Worm (Caenorhabditis elegans) whole organism, late embryonic: ENCODE results near the gene F59D12.3.

Source experiments
- C08G9.2 ChIP-seq: sonication (generic microtip); optimal IDR thresholded peaks from 2 replicates; lab custom pipeline; 2016; ENCODE audit warnings: mild to moderate bottlenecking, missing genetic modification characterization, moderate library complexity, missing compliant biosample characterization
- F13H6.1 ChIP-seq: sonication (generic microtip); optimal IDR thresholded peaks from 2 replicates; lab custom pipeline; 2016; ENCODE audit warnings: missing genetic modification characterization, missing compliant biosample characterization
- K02D7.2 ChIP-seq: sonication (generic microtip); optimal IDR thresholded peaks from 2 replicates; lab custom pipeline; 2017; ENCODE audit warnings: mild to moderate bottlenecking, missing genetic modification characterization, missing compliant biosample characterization
- K09A11.1 ChIP-seq: sonication (generic microtip); optimal IDR thresholded peaks from 2 replicates; lab custom pipeline; 2017; ENCODE audit warnings: antibody characterized with exemption, mild to moderate bottlenecking, missing genetic modification characterization, missing compliant biosample characterization; ENCODE audit not compliant: insufficient read depth
- Y22D7AL.16 ChIP-seq: sonication (generic microtip); optimal IDR thresholded peaks from 2 replicates; lab custom pipeline; 2016; ENCODE audit warnings: missing genetic modification characterization, missing compliant biosample characterization
- ahr-1 ChIP-seq: sonication (generic microtip); optimal IDR thresholded peaks from 2 replicates; lab custom pipeline; 2016; ENCODE audit warnings: missing genetic modification characterization, missing compliant biosample characterization
- ceh-14 ChIP-seq: sonication (generic microtip); optimal IDR thresholded peaks from 2 replicates; lab custom pipeline; 2016; ENCODE audit warnings: missing genotype, missing genetic modification characterization, missing compliant biosample characterization
- ceh-18 ChIP-seq: sonication (generic microtip); optimal IDR thresholded peaks from 2 replicates; lab custom pipeline; 2016; ENCODE audit warnings: missing genetic modification characterization, missing compliant biosample characterization
- ceh-19 ChIP-seq: fragments of 200-800 bp; sonication (Bioruptor generic); optimal IDR thresholded peaks from 2 replicates; lab custom pipeline; 2018; ENCODE audit warnings: mild to moderate bottlenecking, missing genetic modification characterization, missing compliant biosample characterization
- ceh-2 ChIP-seq: sonication (generic microtip); optimal IDR thresholded peaks from 2 replicates; lab custom pipeline; 2016; ENCODE audit warnings: missing genotype, missing genetic modification characterization, missing compliant biosample characterization
- ceh-22 ChIP-seq: sonication (generic microtip); optimal IDR thresholded peaks from 2 replicates; lab custom pipeline; 2017; ENCODE audit warnings: missing biosample characterization, missing genetic modification characterization
- ceh-24 ChIP-seq: sonication (generic microtip); optimal IDR thresholded peaks from 2 replicates; lab custom pipeline; 2016; ENCODE audit warnings: mild to moderate bottlenecking, missing genetic modification characterization, missing compliant biosample characterization
- ceh-34 ChIP-seq: sonication (generic microtip); optimal IDR thresholded peaks from 2 replicates; lab custom pipeline; 2016; ENCODE audit warnings: mild to moderate bottlenecking, missing genetic modification characterization, missing compliant biosample characterization
- ceh-45 ChIP-seq: fragments of 200-800 bp; sonication (Bioruptor generic); IDR thresholded peaks from 2 replicates; pipeline ENCODE4 v1.3.6; 2022; ENCODE audit warnings: missing genetic modification reagents, missing genetic modification characterization, missing compliant biosample characterization
- ceh-48 ChIP-seq: sonication (generic microtip); optimal IDR thresholded peaks from 2 replicates; lab custom pipeline; 2016; ENCODE audit warnings: missing genetic modification characterization, inconsistent platforms, missing compliant biosample characterization
- ceh-9 ChIP-seq: sonication (generic microtip); optimal IDR thresholded peaks from 2 replicates; lab custom pipeline; 2016; ENCODE audit warnings: mild to moderate bottlenecking, missing genetic modification characterization, inconsistent platforms, missing compliant biosample characterization
- dmd-4 ChIP-seq: sonication (generic microtip); optimal IDR thresholded peaks from 2 replicates; lab custom pipeline; 2016; ENCODE audit warnings: borderline replicate concordance, missing genetic modification characterization, missing compliant biosample characterization
- elt-4 ChIP-seq: sonication (generic microtip); optimal IDR thresholded peaks from 2 replicates; lab custom pipeline; 2016; ENCODE audit warnings: missing genetic modification characterization, missing compliant biosample characterization
- ets-4 ChIP-seq: sonication (generic microtip); optimal IDR thresholded peaks from 2 replicates; lab custom pipeline; 2016; ENCODE audit warnings: missing genetic modification characterization, missing compliant biosample characterization
- fax-1 ChIP-seq: sonication (generic microtip); optimal IDR thresholded peaks from 2 replicates; lab custom pipeline; 2016; ENCODE audit warnings: missing genotype, missing genetic modification characterization, missing compliant biosample characterization
- hlh-13 ChIP-seq: fragments of 200-800 bp; sonication (Bioruptor generic); optimal IDR thresholded peaks from 2 replicates; lab custom pipeline; 2018; ENCODE audit warnings: mild to moderate bottlenecking, missing genetic modification characterization, missing compliant biosample characterization
- hlh-15 ChIP-seq: sonication (generic microtip); optimal IDR thresholded peaks from 2 replicates; lab custom pipeline; 2016; ENCODE audit warnings: missing genetic modification characterization, missing compliant biosample characterization
- hlh-30 ChIP-seq: sonication (generic microtip); optimal IDR thresholded peaks from 2 replicates; lab custom pipeline; 2017; ENCODE audit warnings: antibody characterized with exemption, missing genetic modification characterization, missing compliant biosample characterization; ENCODE audit not compliant: insufficient read depth
- lim-6 ChIP-seq: sonication (generic microtip); optimal IDR thresholded peaks from 2 replicates; lab custom pipeline; 2016; ENCODE audit warnings: missing genetic modification characterization, missing compliant biosample characterization
- madf-2 ChIP-seq: sonication (generic microtip); optimal IDR thresholded peaks from 2 replicates; lab custom pipeline; 2017; ENCODE audit warnings: missing genetic modification characterization, missing compliant biosample characterization
- mec-3 ChIP-seq: sonication (generic microtip); optimal IDR thresholded peaks from 2 replicates; lab custom pipeline; 2016; ENCODE audit warnings: borderline replicate concordance, missing genetic modification characterization, missing compliant biosample characterization
- nfya-1 ChIP-seq: sonication (generic microtip); optimal IDR thresholded peaks from 2 replicates; lab custom pipeline; 2017; ENCODE audit warnings: missing genetic modification characterization, mild to moderate bottlenecking, missing compliant biosample characterization, antibody characterized with exemption, moderate library complexity
- nhr-11 ChIP-seq: fragments of 150-350 bp; optimal IDR thresholded peaks from 2 replicates; lab custom pipeline; 2014; ENCODE audit warnings: missing biosample characterization, missing genetic modification characterization
- nhr-232 ChIP-seq: sonication (generic microtip); optimal IDR thresholded peaks from 2 replicates; lab custom pipeline; 2016; ENCODE audit warnings: missing genetic modification characterization, missing compliant biosample characterization
- pat-9 ChIP-seq: fragments of 200-800 bp; sonication (Bioruptor generic); optimal IDR thresholded peaks from 2 replicates; lab custom pipeline; 2018; ENCODE audit warnings: mild to moderate bottlenecking, missing genetic modification characterization, moderate library complexity, missing compliant biosample characterization
- pax-1 ChIP-seq: fragments of 150-350 bp; optimal IDR thresholded peaks from 2 replicates; lab custom pipeline; 2014; ENCODE audit warnings: missing biosample characterization, missing genetic modification characterization
- pha-2 ChIP-seq: sonication (generic microtip); optimal IDR thresholded peaks from 2 replicates; lab custom pipeline; 2017; ENCODE audit warnings: mild to moderate bottlenecking, missing genetic modification characterization, missing compliant biosample characterization
- pha-4 ChIP-seq: fragments of 150-350 bp; optimal IDR thresholded peaks from 2 replicates; lab custom pipeline; 2018; ENCODE audit warnings: missing biosample characterization, missing genetic modification reagents, missing genetic modification characterization
- pqm-1 ChIP-seq: sonication (generic microtip); optimal IDR thresholded peaks from 2 replicates; lab custom pipeline; 2016; ENCODE audit warnings: missing genetic modification characterization, missing compliant biosample characterization
- ref-2 ChIP-seq: sonication (generic microtip); optimal IDR thresholded peaks from 2 replicates; lab custom pipeline; 2016; ENCODE audit warnings: missing genetic modification characterization, missing compliant biosample characterization
- rnt-1 ChIP-seq: sonication (generic microtip); optimal IDR thresholded peaks from 2 replicates; lab custom pipeline; 2016; ENCODE audit warnings: missing genetic modification characterization, missing compliant biosample characterization
- sdc-2 ChIP-seq: sonication (generic microtip); optimal IDR thresholded peaks from 2 replicates; lab custom pipeline; 2016; ENCODE audit warnings: missing genotype, missing genetic modification characterization, missing compliant biosample characterization
- syd-9 ChIP-seq: sonication (generic microtip); optimal IDR thresholded peaks from 2 replicates; lab custom pipeline; 2016; ENCODE audit warnings: mild to moderate bottlenecking, missing genetic modification characterization, moderate library complexity, missing compliant biosample characterization
- tbx-2 ChIP-seq: sonication (generic microtip); optimal IDR thresholded peaks from 2 replicates; lab custom pipeline; 2016; ENCODE audit warnings: missing genetic modification characterization, missing compliant biosample characterization
- tbx-7 ChIP-seq: sonication (generic microtip); optimal IDR thresholded peaks from 2 replicates; lab custom pipeline; 2016; ENCODE audit warnings: missing genotype, missing genetic modification characterization, missing compliant biosample characterization
- ttx-3 ChIP-seq: sonication (generic microtip); optimal IDR thresholded peaks from 2 replicates; lab custom pipeline; 2016; ENCODE audit warnings: missing genetic modification reagents, missing genetic modification characterization, missing compliant biosample characterization
- unc-3 ChIP-seq, 2 experiments: fragments of 200-800 bp in 1 of 2; sonication (Bioruptor generic) in 1 of 2; sonication (generic microtip) in 1 of 2; conservative IDR thresholded peaks in 1 of 2; optimal IDR thresholded peaks in 1 of 2; 2 replicates each; pipeline versions ENCODE4 v1.3.6 to Lab custom; 2016 to 2022; ENCODE audit warnings: missing compliant biosample characterization in 2 of 2, missing genetic modification characterization in 2 of 2, missing genetic modification reagents in 1 of 2
- unc-42 ChIP-seq: sonication (generic microtip); optimal IDR thresholded peaks from 2 replicates; lab custom pipeline; 2016; ENCODE audit warnings: missing genotype, missing genetic modification characterization, missing compliant biosample characterization
- unc-55 ChIP-seq: sonication (generic microtip); optimal IDR thresholded peaks from 2 replicates; lab custom pipeline; 2017; ENCODE audit warnings: missing biosample characterization, missing genetic modification reagents, missing genetic modification characterization
- zip-5 ChIP-seq: sonication (generic microtip); optimal IDR thresholded peaks from 2 replicates; lab custom pipeline; 2016; ENCODE audit warnings: missing genetic modification characterization, missing compliant biosample characterization

Gene F59D12.3

ce11 chrX:15641380-15641779 lies 9.4 kb downstream of the F59D12.3 start:
- no peak for TF ChIP-seq nhr-11 (tag; lab: Kevin White, UChicago)
- TF ChIP-seq Y22D7AL.16 = no peak
- no peak for TF ChIP-seq ceh-19 (GFP tag; lab: Kevin White, UChicago)
- no peak for TF ChIP-seq ceh-34
- no peak for TF ChIP-seq sdc-2 (tag; lab: Kevin White, UChicago)

- TF ChIP-seq lim-6 (tag; lab: Kevin White, UChicago) = no peak
- TF ChIP-seq ceh-19 (GFP tag; lab: Kevin White, UChicago) = no peak
- TF ChIP-seq syd-9 (tag; lab: Kevin White, UChicago) = no peak
- TF ChIP-seq madf-2 (tag; lab: Kevin White, UChicago) = no peak
- TF ChIP-seq fax-1 (tag; lab: Kevin White, UChicago) = no peak
- TF ChIP-seq pha-4 (tag; lab: Kevin White, UChicago) = no peak
- TF ChIP-seq unc-3 (GFP tag; conservative IDR thresholded peaks at IDR 0.05; lab: Robert Waterston, UW) = no peak
- TF ChIP-seq unc-3 (tag; optimal IDR thresholded peaks at IDR 0.05; lab: Kevin White, UChicago) = no peak
- no peak for TF ChIP-seq unc-55 (GFP tag; lab: Kevin White, UChicago)
- TF ChIP-seq pat-9 = no peak
- no peak for TF ChIP-seq ref-2 (tag; lab: Kevin White, UChicago)
- TF ChIP-seq K02D7.2 (tag; lab: Kevin White, UChicago) = no peak
- TF ChIP-seq ets-4 (tag; lab: Kevin White, UChicago) = no peak
- TF ChIP-seq ahr-1 (tag; lab: Kevin White, UChicago) = no peak
- TF ChIP-seq zip-5 (tag; lab: Kevin White, UChicago) = no peak
- no peak for TF ChIP-seq ttx-3 (tag; lab: Kevin White, UChicago)
- no peak for TF ChIP-seq ceh-22
- no peak for TF ChIP-seq hlh-15 (tag; lab: Kevin White, UChicago)
Observed at ce11 chrX:15640603-15641002, 10.2 kb downstream of the F59D12.3 start, which contains the start of gene K09E9.7. TSS of gene K09E9.7 (plus strand) at chrX:15640903.

DNA sequence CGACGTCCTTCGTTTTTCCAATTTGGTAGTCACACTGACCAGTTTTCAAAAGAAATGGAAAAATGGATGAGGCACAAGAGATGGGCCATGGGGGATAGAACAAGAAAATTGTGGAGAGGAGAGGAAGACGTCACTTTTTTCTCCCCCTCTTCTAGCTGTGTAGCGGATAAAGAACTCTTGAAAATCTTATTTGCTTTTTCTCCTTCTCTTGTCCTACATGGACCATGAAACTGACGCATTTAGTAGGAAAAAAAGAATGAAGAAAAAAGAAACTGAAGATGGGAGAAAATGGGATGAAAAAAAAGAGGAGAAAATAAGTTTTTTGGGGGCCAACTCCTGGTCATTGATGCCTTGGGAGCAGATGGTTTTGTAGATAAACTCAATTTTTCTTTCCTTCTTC lies 16.8 kb downstream of the F59D12.3 start:
- peak; percentile 92 for TF ChIP-seq unc-42 (tag; lab: Kevin White, UChicago)
- no peak for TF ChIP-seq hlh-13 (GFP tag; lab: Kevin White, UChicago)

DNA sequence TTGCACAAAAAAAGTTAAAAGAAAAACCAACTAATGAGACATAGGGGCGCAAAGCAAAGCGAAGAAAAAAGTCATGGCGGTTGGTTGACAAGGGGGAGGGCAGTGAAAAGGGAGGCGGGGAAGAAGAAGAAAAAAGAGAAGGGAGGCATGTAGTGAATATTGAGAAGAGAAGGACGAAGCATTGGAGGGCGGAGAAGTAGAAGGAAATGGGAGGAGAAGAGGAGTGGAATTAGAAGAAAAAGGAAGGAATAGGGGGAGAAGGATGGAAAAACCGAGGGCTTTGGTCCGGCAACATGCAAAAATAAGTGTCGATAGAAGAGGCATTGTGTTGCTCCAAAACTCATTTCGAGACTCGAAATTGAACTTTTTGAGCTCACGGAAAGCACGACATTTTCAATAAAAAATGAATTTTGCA lies 20.0 kb downstream of the F59D12.3 start:
- TF ChIP-seq nfya-1 (tag; lab: Kevin White, UChicago) (peak; percentile 38), ceh-14 (tag; lab: Kevin White, UChicago) (peak; percentile 39), pha-4 (tag; lab: Kevin White, UChicago) (no peak), hlh-30 (tag; lab: Kevin White, UChicago) (no peak), Y22D7AL.16 (no peak), ceh-18 (tag; lab: Kevin White, UChicago) (peak; percentile 25), nhr-11 (tag; lab: Kevin White, UChicago) (no peak), rnt-1 (tag; lab: Kevin White, UChicago) (no peak), ceh-48 (tag; lab: Kevin White, UChicago) (no peak), unc-42 (tag; lab: Kevin White, UChicago) (peak; percentile 77), tbx-2 (tag; lab: Kevin White, UChicago) (peak; percentile 44), ceh-34 (no peak), ceh-45 (GFP tag; lab: Robert Waterston, UW) (0 out of 2 replicates have a peak, but pooled peaks have one; percentile 18), pqm-1 (no peak), ceh-9 (tag; lab: Kevin White, UChicago) (no peak), nhr-232 (tag; lab: Kevin White, UChicago) (no peak), K09A11.1 (tag; lab: Kevin White, UChicago) (no peak), C08G9.2 (no peak), hlh-13 (GFP tag; lab: Kevin White, UChicago) (no peak), tbx-7 (tag; lab: Kevin White, UChicago) (no peak), elt-4 (tag; lab: Kevin White, UChicago) (no peak), ceh-2 (tag; lab: Kevin White, UChicago) (no peak), F13H6.1 (peak; percentile 4), ceh-24 (tag; lab: Kevin White, UChicago) (no peak), pha-2 (tag; lab: Kevin White, UChicago) (no peak), ttx-3 (tag; lab: Kevin White, UChicago) (no peak), mec-3 (tag; lab: Kevin White, UChicago) (no peak), dmd-4 (tag; lab: Kevin White, UChicago) (no peak), syd-9 (tag; lab: Kevin White, UChicago) (peak; percentile 2), ceh-22 (no peak), pax-1 (tag; lab: Kevin White, UChicago) (no peak), ets-4 (tag; lab: Kevin White, UChicago) (no peak)
